Fruit fly (Drosophila melanogaster) Kc167 (cell line): ENCODE results near the gene Cpr64Ad.

Experiments used
- h ChIP-seq: fragments of >200 bp; optimal IDR thresholded peaks from 3 replicates; lab custom pipeline; 2018; ENCODE audit warnings: missing external identifiers
- psq ChIP-seq: fragments of >200 bp; optimal IDR thresholded peaks from 2 replicates; lab custom pipeline; 2017; ENCODE audit warnings: missing external identifiers

DNA sequence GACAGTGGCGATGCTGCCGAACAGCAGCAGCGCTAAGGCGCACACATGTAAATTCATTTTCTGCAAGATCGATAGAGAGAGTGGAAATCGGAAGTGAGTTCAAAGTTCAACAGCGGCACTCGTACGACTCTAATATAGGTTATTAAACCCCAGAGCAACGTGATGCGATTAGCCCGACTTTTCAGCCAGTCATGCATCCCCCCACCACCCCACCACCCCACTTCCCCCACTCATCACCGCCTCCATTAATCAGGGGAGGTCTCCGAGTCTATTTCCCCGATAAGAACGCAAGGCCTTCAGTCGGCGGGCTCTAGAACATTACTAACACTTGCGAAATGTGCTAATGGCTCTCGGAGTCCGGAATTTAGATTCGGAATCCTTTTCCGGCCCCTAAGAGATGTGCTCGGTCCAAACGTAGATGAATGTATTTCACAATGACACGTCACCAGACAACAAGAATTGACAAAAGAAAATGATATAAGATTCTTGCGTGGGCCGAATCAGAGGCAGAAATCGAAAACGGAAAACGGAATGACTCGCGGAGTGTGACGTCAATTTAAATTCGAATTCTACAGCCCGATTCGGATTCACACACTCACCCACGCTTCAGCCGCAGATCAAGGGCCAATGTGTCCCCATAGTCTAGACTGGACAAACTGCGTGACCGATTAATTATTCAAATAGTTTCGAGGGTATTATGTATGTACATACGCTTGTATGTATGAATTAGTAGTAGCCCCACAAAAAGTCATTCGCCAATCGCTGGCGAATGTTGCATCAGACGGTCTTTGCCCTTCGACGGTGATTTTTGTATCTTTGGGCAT lies 10.7 kb downstream of the Cpr64Ad start:
- TF ChIP-seq h (lab: Kevin White, UChicago) = no peak
- no peak for TF ChIP-seq psq (lab: Kevin White, UChicago)
